Fruit fly (Drosophila melanogaster) whole organism, larva: ENCODE data around the gene CG13358.

ENCODE experiments used
- noc ChIP-seq: fragments of 200-800 bp; sonication (Bioruptor generic); optimal IDR thresholded peaks from 3 replicates; lab custom pipeline; 2019; ENCODE audit warnings: missing biosample characterization, mild to moderate bottlenecking, missing genetic modification characterization, moderate library complexity

The CG13358 gene

DNA sequence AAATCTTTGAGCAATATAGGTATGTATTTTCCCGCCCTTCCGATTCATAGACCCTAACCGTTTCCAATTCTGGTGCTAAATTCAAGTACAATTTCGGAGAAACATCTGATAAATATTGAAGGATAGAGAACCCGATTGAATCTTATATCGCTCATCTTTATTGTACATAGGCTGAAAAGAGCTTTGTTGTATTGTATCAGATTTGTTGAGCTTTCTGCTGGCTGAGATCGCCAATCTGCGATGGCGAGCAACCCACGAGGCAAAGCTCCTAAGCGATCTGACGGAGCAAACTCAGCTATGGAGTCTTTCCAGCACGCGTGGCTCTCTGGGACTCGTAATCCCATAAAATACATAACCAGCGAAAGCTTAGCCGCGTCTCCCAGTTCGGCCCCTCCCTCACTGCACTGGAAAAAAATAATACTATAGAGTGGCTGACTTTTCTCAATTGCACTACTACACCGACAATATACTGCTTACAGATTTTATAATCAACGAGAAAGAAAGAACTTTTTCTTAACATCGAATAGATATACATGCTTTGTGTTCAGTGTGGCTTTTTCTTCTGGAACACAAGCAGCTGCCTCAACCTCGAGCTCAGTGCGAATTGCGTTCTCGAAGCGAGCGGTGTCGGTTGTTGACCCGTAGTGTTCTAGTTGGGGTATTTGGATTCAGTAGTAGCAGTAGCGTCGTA, 48.9 kb downstream of the CG13358 start:
- peak; percentile 89 for TF ChIP-seq noc (tag; lab: Kevin White, UChicago)

DNA sequence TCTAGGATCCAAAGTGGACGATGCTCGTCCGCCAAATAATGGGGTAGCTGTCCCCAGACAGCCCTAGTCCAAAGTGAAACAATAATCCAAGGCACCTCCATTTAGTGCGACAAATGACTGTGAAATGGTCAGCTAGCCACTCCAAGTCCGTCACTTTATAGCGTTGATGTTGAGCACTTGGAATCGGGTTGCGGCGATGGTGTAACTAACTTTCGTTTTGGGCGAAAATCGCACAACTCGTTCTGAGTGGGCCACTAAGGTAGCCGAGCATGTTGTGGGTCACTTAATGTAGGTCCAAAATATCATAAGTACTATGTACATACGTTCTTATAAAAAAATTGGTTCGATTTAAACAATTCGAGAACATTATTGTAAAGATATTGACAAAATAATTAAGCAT, 51.2 kb downstream of the CG13358 start, which contains the start of gene CG13361:
TSS of gene CG13361 (minus strand) at position 101 of the 400 bp plus-strand sequence.
- TF ChIP-seq noc (tag; lab: Kevin White, UChicago) = no peak
